Fruit fly (Drosophila melanogaster): ENCODE data around the gene RpS27A.

RpS27A gene

dm6 chr2L:10362408-10363067 lies 45.6 kb upstream of the RpS27A start, which contains the start of the genes Cand1 and pim (continued):
- TF ChIP-seq inv (GFP tag; IDR thresholded peaks at IDR 0.05; ENCODE audit: partially characterized antibody) (peak; percentile 55), CTCF (GFP tag; optimal IDR thresholded peaks at IDR 0.05) (no peak), PHDP (tag; optimal IDR thresholded peaks at IDR 0.05) (peak; percentile 8), Pdp1 (GFP tag; optimal IDR thresholded peaks at IDR 0.05) (no peak), CG2875 (GFP tag; optimal IDR thresholded peaks at IDR 0.05) (no peak), Atf3 (GFP tag; optimal IDR thresholded peaks at IDR 0.05) (no peak), Hsf (GFP tag; optimal IDR thresholded peaks at IDR 0.05) (no peak), yki (optimal IDR thresholded peaks at IDR 0.05) (no peak), CG10654 (GFP tag; optimal IDR thresholded peaks at IDR 0.05) (no peak), seq (GFP tag; IDR thresholded peaks at IDR 0.05) (no peak), Ptx1 (GFP tag; IDR thresholded peaks at IDR 0.05) (no peak), CG8388 (GFP tag; optimal IDR thresholded peaks at IDR 0.05) (no peak), Med (GFP tag) (peak; percentile 17), eve (GFP tag; optimal IDR thresholded peaks at IDR 0.05) (no peak), CG34376 (GFP tag; optimal IDR thresholded peaks at IDR 0.05) (no peak), Lhr (GFP tag; optimal IDR thresholded peaks at IDR 0.05) (peak; percentile 53), CG1529 (GFP tag; optimal IDR thresholded peaks at IDR 0.05) (no peak), Rfx (GFP tag; IDR thresholded peaks at IDR 0.05) (peak; percentile 35; the same call in 1 of the 2 replicates), crc (GFP tag; optimal IDR thresholded peaks at IDR 0.05) (no peak), CG15011 (GFP tag; optimal IDR thresholded peaks at IDR 0.05) (no peak), ranshi (GFP tag; IDR thresholded peaks at IDR 0.05) (no peak), CG12299 (tag; optimal IDR thresholded peaks at IDR 0.05) (no peak), CG10274 (GFP tag; optimal IDR thresholded peaks at IDR 0.05) (no peak), Xrp1 (GFP tag; IDR thresholded peaks at IDR 0.05) (no peak), gsb (GFP tag; IDR thresholded peaks at IDR 0.05) (no peak), CG15601 (tag; optimal IDR thresholded peaks at IDR 0.05) (peak; percentile 62), Sry-δ (GFP tag; optimal IDR thresholded peaks at IDR 0.05) (peak; percentile 81), CG7963 (GFP tag; IDR thresholded peaks at IDR 0.05; ENCODE audit: partially characterized antibody) (peak; percentile 36; the same call in 1 of the 3 replicates), CG18262 (tag; optimal IDR thresholded peaks at IDR 0.05) (peak; percentile 23), CG31224 (GFP tag; IDR thresholded peaks at IDR 0.05) (no peak), Hr3 (GFP tag; optimal IDR thresholded peaks at IDR 0.05) (no peak), CG12155 (GFP tag; optimal IDR thresholded peaks at IDR 0.05) (peak; percentile 23), Kr (GFP tag; optimal IDR thresholded peaks at IDR 0.05) (no peak), CG12071 (GFP tag; optimal IDR thresholded peaks at IDR 0.05) (no peak), Ets97D (GFP tag; optimal IDR thresholded peaks at IDR 0.05) (no peak), exex (tag; optimal IDR thresholded peaks at IDR 0.05) (no peak), esg (GFP tag; conservative IDR thresholded peaks at IDR 0.05) (no peak), CG2678 (tag; optimal IDR thresholded peaks at IDR 0.05) (no peak), pfk (GFP tag; optimal IDR thresholded peaks at IDR 0.05) (peak; percentile 90), Mrtf (GFP tag; IDR thresholded peaks at IDR 0.05) (no peak), zen (tag; optimal IDR thresholded peaks at IDR 0.05) (peak; percentile 41), CG7556 (GFP tag; optimal IDR thresholded peaks at IDR 0.05) (no peak), CkIIα-i1 (GFP tag; IDR thresholded peaks at IDR 0.05) (no peak), Fer2 (tag; optimal IDR thresholded peaks at IDR 0.05) (no peak), CG6689 (GFP tag; IDR thresholded peaks at IDR 0.05) (no peak), Six4 (GFP tag; optimal IDR thresholded peaks at IDR 0.05) (no peak), HLH54F (GFP tag; optimal IDR thresholded peaks at IDR 0.05) (no peak), Bgb (GFP tag; IDR thresholded peaks at IDR 0.05; ENCODE audit: partially characterized antibody) (peak; percentile 65), Optix (GFP tag; IDR thresholded peaks at IDR 0.05) (no peak), ac (GFP tag; optimal IDR thresholded peaks at IDR 0.05) (no peak), gsb-n (tag; optimal IDR thresholded peaks at IDR 0.05) (no peak), Bdp1 (GFP tag; optimal IDR thresholded peaks at IDR 0.05) (no peak)
